Fruit fly (Drosophila melanogaster) whole organism, wandering third instar larva: ENCODE data around the gene Smox.

ENCODE experiments used
- HLH106 ChIP-seq: fragments of 200-800 bp; optimal IDR thresholded peaks from 3 replicates; lab custom pipeline; 2019; ENCODE audit warnings: missing biosample characterization, mild to moderate bottlenecking, missing genetic modification characterization, moderate library complexity
- Hr78 ChIP-seq: fragments of >200 bp; optimal IDR thresholded peaks from 2 replicates; lab custom pipeline; 2017; ENCODE audit warnings: missing biosample characterization, missing genetic modification characterization
- N ChIP-seq: fragments of >200 bp; optimal IDR thresholded peaks from 2 replicates; lab custom pipeline; 2018; ENCODE audit warnings: missing biosample characterization, missing external identifiers, missing genetic modification characterization
- jim ChIP-seq: fragments of 175-275, 200-325 bp; sonication (Bioruptor generic); optimal IDR thresholded peaks from 2 replicates; lab custom pipeline; 2016; ENCODE audit warnings: missing biosample characterization, mild to moderate bottlenecking, missing genetic modification characterization
- pan ChIP-seq: fragments of >200 bp; optimal IDR thresholded peaks from 2 replicates; lab custom pipeline; 2017

DNA sequence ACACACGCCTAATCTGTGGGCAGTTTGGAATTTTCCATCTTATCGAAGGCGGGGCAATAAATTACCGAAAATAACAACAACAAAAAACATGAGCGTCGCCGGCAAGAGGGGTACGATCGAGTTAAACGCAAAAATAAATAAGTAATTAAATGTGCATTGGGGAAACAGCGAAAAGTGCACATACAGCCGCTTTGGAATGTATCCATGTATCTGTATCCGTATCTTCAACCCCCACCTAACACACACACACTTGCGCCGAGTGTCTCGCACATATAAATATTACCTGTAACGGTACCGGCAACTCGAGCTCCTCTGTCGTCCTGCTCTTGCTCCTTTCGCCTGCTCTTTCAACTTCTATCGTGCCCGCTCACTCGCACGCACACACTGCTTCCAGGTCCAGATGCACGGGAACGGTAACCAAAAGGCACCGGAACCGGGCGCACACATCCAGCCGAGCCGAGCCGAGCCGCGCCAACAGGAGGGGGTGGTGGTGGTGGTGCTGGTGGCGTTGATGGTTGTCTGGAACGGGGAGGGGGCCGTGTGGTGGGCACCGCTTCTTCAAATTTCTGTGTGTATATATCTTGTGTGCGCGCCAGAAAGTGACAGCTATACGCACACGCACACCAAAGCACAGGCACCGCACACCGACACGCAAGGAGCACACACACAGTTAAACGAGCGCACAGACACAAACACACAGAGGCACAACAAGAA is 569 bp downstream of the Smox start:
- peak; percentile 49 for TF ChIP-seq Hr78 (GFP tag; lab: Kevin White, UChicago)
- peak; percentile 95 for TF ChIP-seq N (GFP tag; lab: Kevin White, UChicago)
- TF ChIP-seq jim (GFP tag; lab: Kevin White, UChicago) = no peak
- peak; percentile 38 for TF ChIP-seq HLH106 (tag; lab: Kevin White, UChicago)
- TF ChIP-seq pan (lab: Kevin White, UChicago) = no peak
